Fruit fly (Drosophila melanogaster) whole organism, embryonic: ENCODE measurements around the gene CG34409.

ENCODE experiments used
- Bgb ChIP-seq: fragments of 200-800 bp; sonication (Bioruptor generic); IDR thresholded peaks from 2 replicates; pipeline ENCODE4 v1.3.6; 2022; ENCODE audit warnings: missing biosample characterization, missing genetic modification characterization; ENCODE audit not compliant: partially characterized antibody
- Blimp-1 ChIP-seq: fragments of 200-800 bp; sonication (Bioruptor generic); optimal IDR thresholded peaks from 3 replicates; lab custom pipeline; 2018; ENCODE audit warnings: missing biosample characterization, missing genetic modification characterization, mild to moderate bottlenecking, moderate library complexity, missing genetic modification reagents
- CG10267 ChIP-seq: fragments of 200-800 bp; sonication (Bioruptor generic); optimal IDR thresholded peaks from 2 replicates; lab custom pipeline; 2018; ENCODE audit warnings: missing biosample characterization, mild to moderate bottlenecking, missing genetic modification characterization, moderate library complexity
- CG10959 ChIP-seq: fragments of 200-800 bp; sonication (Bioruptor generic); IDR thresholded peaks from 2 replicates; pipeline ENCODE4 v1.3.6; 2022; ENCODE audit warnings: missing biosample characterization, missing genetic modification characterization
- CG11398 ChIP-seq: fragments of 200-800 bp; sonication (Bioruptor generic); optimal IDR thresholded peaks from 2 replicates; lab custom pipeline; 2016; ENCODE audit warnings: missing biosample characterization, missing genetic modification characterization
- CG13775 ChIP-seq: fragments of 200-800 bp; sonication (Bioruptor generic); optimal IDR thresholded peaks from 3 replicates; lab custom pipeline; 2017; ENCODE audit warnings: missing biosample characterization, mild to moderate bottlenecking, missing genetic modification characterization
- CG15479 ChIP-seq: fragments of 200-800 bp; sonication (Bioruptor generic); optimal IDR thresholded peaks from 3 replicates; lab custom pipeline; 2019; ENCODE audit warnings: missing biosample characterization, mild to moderate bottlenecking, missing genetic modification characterization, moderate library complexity
- CG16863 ChIP-seq: fragments of 200-800 bp; sonication (Bioruptor generic); optimal IDR thresholded peaks from 3 replicates; lab custom pipeline; 2016; ENCODE audit warnings: missing biosample characterization, missing genetic modification characterization
- CG18764 ChIP-seq: fragments of 200-800 bp; sonication (Bioruptor generic); optimal IDR thresholded peaks from 3 replicates; lab custom pipeline; 2016; ENCODE audit warnings: missing biosample characterization, missing genetic modification characterization
- CG30403 ChIP-seq: fragments of 200-800 bp; sonication (Bioruptor generic); optimal IDR thresholded peaks from 3 replicates; lab custom pipeline; 2016; ENCODE audit warnings: missing biosample characterization, missing genetic modification characterization
- CG32772 ChIP-seq: fragments of 200-800 bp; sonication (Bioruptor generic); IDR thresholded peaks from 2 replicates; pipeline ENCODE4 v1.3.6; 2022; ENCODE audit warnings: missing biosample characterization, missing genetic modification characterization
- CG5953 ChIP-seq: fragments of 200-800 bp; sonication (Bioruptor generic); IDR thresholded peaks from 2 replicates; pipeline ENCODE4 v1.3.6; 2022; ENCODE audit warnings: missing biosample characterization, missing genetic modification characterization
- CG6683 ChIP-seq: fragments of 200-800 bp; sonication (Bioruptor generic); optimal IDR thresholded peaks from 2 replicates; lab custom pipeline; 2017; ENCODE audit warnings: missing biosample characterization, mild to moderate bottlenecking, missing genetic modification characterization, missing genetic modification reagents
- CG9876 ChIP-seq: fragments of 200-800 bp; sonication (Bioruptor generic); optimal IDR thresholded peaks from 2 replicates; lab custom pipeline; 2016; ENCODE audit warnings: missing biosample characterization, missing genetic modification characterization
- CHES-1-like ChIP-seq: fragments of 200-800 bp; sonication (Bioruptor generic); optimal IDR thresholded peaks from 2 replicates; lab custom pipeline; 2016; ENCODE audit warnings: missing biosample characterization, missing genetic modification characterization
- CTCF ChIP-seq: fragments of 200-800 bp; sonication (Bioruptor generic); optimal IDR thresholded peaks from 2 replicates; lab custom pipeline; 2017; ENCODE audit warnings: missing biosample characterization, mild to moderate bottlenecking, missing genetic modification characterization, moderate library complexity
- Chrac-16 ChIP-seq: fragments of 200-800 bp; sonication (Bioruptor generic); optimal IDR thresholded peaks from 3 replicates; lab custom pipeline; 2016; ENCODE audit warnings: missing biosample characterization, missing genetic modification characterization
- D19A ChIP-seq: fragments of 200-800 bp; optimal IDR thresholded peaks from 3 replicates; lab custom pipeline; 2019; ENCODE audit warnings: missing biosample characterization, mild to moderate bottlenecking, missing genetic modification characterization, moderate library complexity
- E2f2 ChIP-seq: fragments of 200-800 bp; sonication (Bioruptor generic); IDR thresholded peaks from 2 replicates; pipeline ENCODE4 v1.3.6; 2022; ENCODE audit warnings: missing biosample characterization, missing genetic modification characterization
- ERR ChIP-seq: fragments of 200-800 bp; sonication (Bioruptor generic); optimal IDR thresholded peaks from 2 replicates; lab custom pipeline; 2016; ENCODE audit warnings: missing biosample characterization, missing genetic modification characterization
- Ets65A ChIP-seq: fragments of 200-800 bp; sonication (Bioruptor generic); peaks from one replicate; lab custom pipeline; 2016; ENCODE audit warnings: missing biosample characterization, missing genetic modification characterization
- Ets97D ChIP-seq: fragments of 200-800 bp; sonication (Bioruptor generic); optimal IDR thresholded peaks from 3 replicates; lab custom pipeline; 2016; ENCODE audit warnings: missing biosample characterization, missing genetic modification characterization
- Nf-YC ChIP-seq: fragments of 200-800 bp; optimal IDR thresholded peaks from 3 replicates; lab custom pipeline; 2019; ENCODE audit warnings: missing biosample characterization, mild to moderate bottlenecking, missing genetic modification characterization, moderate library complexity
- Opbp ChIP-seq: fragments of 200-800 bp; sonication (Bioruptor generic); IDR thresholded peaks from 3 replicates; pipeline ENCODE4 v1.3.6; 2022; ENCODE audit warnings: missing biosample characterization, missing genetic modification characterization; ENCODE audit not compliant: partially characterized antibody
- Optix ChIP-seq: fragments of 200-800 bp; sonication (Bioruptor generic); IDR thresholded peaks from 3 replicates; pipeline ENCODE4 v1.3.6; 2022; ENCODE audit warnings: missing biosample characterization, missing genetic modification characterization
- Ptx1 ChIP-seq: fragments of 200-800 bp; sonication (Bioruptor generic); IDR thresholded peaks from 2 replicates; pipeline ENCODE4 v1.3.6; 2022; ENCODE audit warnings: missing biosample characterization, missing genetic modification characterization
- Sry-δ ChIP-seq: fragments of 200-800 bp; sonication (Bioruptor generic); optimal IDR thresholded peaks from 2 replicates; lab custom pipeline; 2016; ENCODE audit warnings: missing biosample characterization, missing genetic modification characterization
- ash1 ChIP-seq: fragments of 200-800 bp; sonication (Bioruptor generic); optimal IDR thresholded peaks from 2 replicates; lab custom pipeline; 2018; ENCODE audit warnings: missing biosample characterization, mild to moderate bottlenecking, missing genetic modification characterization
- bab2 ChIP-seq: fragments of 200-800 bp; sonication (Bioruptor generic); optimal IDR thresholded peaks from 2 replicates; lab custom pipeline; 2016; ENCODE audit warnings: missing biosample characterization, missing genetic modification characterization
- bigmax ChIP-seq: fragments of 200-800 bp; sonication (Bioruptor generic); optimal IDR thresholded peaks from 2 replicates; lab custom pipeline; 2018; ENCODE audit warnings: missing biosample characterization, mild to moderate bottlenecking, missing genetic modification characterization
- cg ChIP-seq: fragments of 200-800 bp; sonication (Bioruptor generic); optimal IDR thresholded peaks from 3 replicates; lab custom pipeline; 2019; ENCODE audit warnings: missing biosample characterization, mild to moderate bottlenecking, missing genetic modification characterization, moderate library complexity
- crp ChIP-seq, 2 experiments: fragments of 200-800 bp; sonication (Bioruptor generic); optimal IDR thresholded peaks; 2 replicates in 1 of 2; 3 replicates in 1 of 2; lab custom pipeline; 2017; ENCODE audit warnings: missing biosample characterization in 2 of 2, missing genetic modification characterization in 2 of 2, mild to moderate bottlenecking in 1 of 2, moderate library complexity in 1 of 2
- dan ChIP-seq: fragments of 200-800 bp; sonication (Bioruptor generic); IDR thresholded peaks from 2 replicates; pipeline ENCODE4 v1.3.6; 2022; ENCODE audit warnings: missing biosample characterization, missing genetic modification characterization
- ems ChIP-seq: fragments of 200-800 bp; sonication (Bioruptor generic); optimal IDR thresholded peaks from 3 replicates; lab custom pipeline; 2016; ENCODE audit warnings: missing biosample characterization, missing genetic modification characterization
- gcm ChIP-seq: fragments of 200-800 bp; sonication (Bioruptor generic); optimal IDR thresholded peaks from 2 replicates; lab custom pipeline; 2019; ENCODE audit warnings: missing biosample characterization, mild to moderate bottlenecking, missing genetic modification characterization, moderate library complexity
- her ChIP-seq: fragments of 200-800 bp; sonication (Bioruptor generic); optimal IDR thresholded peaks from 2 replicates; lab custom pipeline; 2016; ENCODE audit warnings: missing biosample characterization, missing genetic modification characterization
- ind ChIP-seq: fragments of 200-800 bp; sonication (Bioruptor generic); optimal IDR thresholded peaks from 3 replicates; lab custom pipeline; 2016; ENCODE audit warnings: missing biosample characterization, missing genetic modification characterization
- inv ChIP-seq: fragments of 200-800 bp; sonication (Bioruptor generic); IDR thresholded peaks from 2 replicates; pipeline ENCODE4 v1.3.6; 2022; ENCODE audit warnings: missing biosample characterization, missing genetic modification characterization; ENCODE audit not compliant: partially characterized antibody
- kah ChIP-seq: fragments of 200-800 bp; sonication (Bioruptor generic); optimal IDR thresholded peaks from 2 replicates; lab custom pipeline; 2018; ENCODE audit warnings: missing biosample characterization, mild to moderate bottlenecking, missing genetic modification characterization
- nerfin-2 ChIP-seq: fragments of 200-800 bp; sonication (Bioruptor generic); IDR thresholded peaks from 2 replicates; pipeline ENCODE4 v1.3.6; 2022; ENCODE audit warnings: missing biosample characterization, missing genetic modification characterization; ENCODE audit not compliant: partially characterized antibody
- nmo ChIP-seq: fragments of 200-800 bp; sonication (Bioruptor generic); optimal IDR thresholded peaks from 2 replicates; lab custom pipeline; 2018; ENCODE audit warnings: missing biosample characterization, mild to moderate bottlenecking, missing genetic modification characterization, moderate library complexity
- pnt ChIP-seq: fragments of 200-800 bp; sonication (Bioruptor generic); optimal IDR thresholded peaks from 3 replicates; lab custom pipeline; 2016; ENCODE audit warnings: missing biosample characterization, missing genetic modification characterization
- pzg ChIP-seq: fragments of 200-800 bp; sonication (Bioruptor generic); optimal IDR thresholded peaks from 3 replicates; lab custom pipeline; 2018; ENCODE audit warnings: missing biosample characterization, mild to moderate bottlenecking, missing genetic modification characterization, moderate library complexity
- repo ChIP-seq: fragments of 200-800 bp; sonication (Bioruptor generic); optimal IDR thresholded peaks from 2 replicates; lab custom pipeline; 2016; ENCODE audit warnings: missing biosample characterization, missing genetic modification characterization
- schlank ChIP-seq: fragments of 200-800 bp; sonication (Bioruptor generic); optimal IDR thresholded peaks from 2 replicates; lab custom pipeline; 2018; ENCODE audit warnings: missing biosample characterization, mild to moderate bottlenecking, missing genetic modification characterization
- stwl ChIP-seq: fragments of 200-800 bp; sonication (Bioruptor generic); optimal IDR thresholded peaks from 3 replicates; lab custom pipeline; 2018; ENCODE audit warnings: missing biosample characterization, mild to moderate bottlenecking, missing genetic modification characterization, moderate library complexity
- tna ChIP-seq: fragments of 200-800 bp; sonication (Bioruptor generic); IDR thresholded peaks from 2 replicates; pipeline ENCODE4 v1.3.6; 2022; ENCODE audit warnings: missing biosample characterization, missing genetic modification characterization; ENCODE audit not compliant: partially characterized antibody
- ttk ChIP-seq: fragments of 200-800 bp; sonication (Bioruptor generic); IDR thresholded peaks from 2 replicates; pipeline ENCODE4 v2.1.2; 2022; ENCODE audit warnings: missing biosample characterization, missing genetic modification characterization
- tx ChIP-seq: fragments of 200-800 bp; sonication (Bioruptor generic); optimal IDR thresholded peaks from 2 replicates; lab custom pipeline; 2016; ENCODE audit warnings: missing biosample characterization, missing genetic modification characterization
- vnd ChIP-seq: fragments of 200-800 bp; sonication (Bioruptor generic); IDR thresholded peaks from 3 replicates; pipeline ENCODE4 v1.3.6; 2022; ENCODE audit warnings: missing biosample characterization, missing genetic modification characterization; ENCODE audit not compliant: partially characterized antibody

Gene CG34409

dm6 chr3R:9725121-9725956 is 20.8 kb downstream of the CG34409 start, which contains the start of gene hyd (continued):
- TF ChIP-seq CG11398 (GFP tag; lab: Kevin White, UChicago) (no peak), ash1 (GFP tag; lab: Kevin White, UChicago) (no peak), ERR (GFP tag; lab: Kevin White, UChicago) (no peak), CG10959 (no peak), nmo (GFP tag; lab: Kevin White, UChicago) (peak; percentile 62), tna (GFP tag; lab: Robert Waterston, UW) (peak; percentile 77), stwl (tag; lab: Kevin White, UChicago) (peak; percentile 62), CG16863 (GFP tag; lab: Kevin White, UChicago) (peak; percentile 24), CG9876 (GFP tag; lab: Kevin White, UChicago) (no peak), tx (GFP tag; lab: Kevin White, UChicago) (no peak), Ptx1 (no peak), CG30403 (no peak), Ets65A (no peak), schlank (tag; lab: Kevin White, UChicago) (no peak), CG32772 (GFP tag; lab: Robert Waterston, UW) (no peak), D19A (no peak), CG13775 (GFP tag; lab: Kevin White, UChicago) (no peak), crp (GFP tag; optimal IDR thresholded peaks at IDR 0.05; lab: Kevin White, UChicago) (no peak), ems (GFP tag; lab: Kevin White, UChicago) (no peak), Bgb (GFP tag; lab: Robert Waterston, UW) (peak; percentile 85), Nf-YC (no peak), dan (GFP tag; lab: Robert Waterston, UW) (no peak), inv (GFP tag; lab: Robert Waterston, UW) (peak; percentile 79), gcm (GFP tag; lab: Kevin White, UChicago) (no peak), ind (no peak), CG18764 (no peak), CG10267 (tag; lab: Kevin White, UChicago) (peak; percentile 43), ttk (no peak), Blimp-1 (GFP tag; lab: Kevin White, UChicago) (no peak), CG5953 (no peak), E2f2 (GFP tag; lab: Robert Waterston, UW) (peak; percentile 51; the same call in 1 of the 2 replicates), CTCF (GFP tag; lab: Kevin White, UChicago) (peak; percentile 34), pzg (GFP tag; lab: Kevin White, UChicago) (peak; percentile 83), pnt (GFP tag; lab: Kevin White, UChicago) (no peak), bigmax (GFP tag; lab: Kevin White, UChicago) (no peak), Sry-δ (GFP tag; lab: Kevin White, UChicago) (peak; percentile 91), vnd (GFP tag; lab: Robert Waterston, UW) (peak; percentile 67; the same call in 2 of the 3 replicates), Chrac-16 (no peak), repo (no peak), her (no peak), kah (no peak), Ets97D (GFP tag; lab: Kevin White, UChicago) (peak; percentile 51), nerfin-2 (peak; percentile 61; the same call in 1 of the 2 replicates), Opbp (peak; percentile 87), CG6683 (GFP tag; lab: Kevin White, UChicago) (no peak), CG15479 (peak; percentile 56), CHES-1-like (GFP tag; lab: Kevin White, UChicago) (no peak), bab2 (GFP tag; lab: Kevin White, UChicago) (no peak), Optix (no peak), cg (GFP tag; lab: Kevin White, UChicago) (peak; percentile 98)
